Fruit fly (Drosophila melanogaster) whole organism, embryonic: ENCODE measurements around the gene CG14395.

Experiments used
- Bgb ChIP-seq: fragments of 200-800 bp; sonication (Bioruptor generic); IDR thresholded peaks from 2 replicates; pipeline ENCODE4 v1.3.6; 2022; ENCODE audit warnings: missing biosample characterization, missing genetic modification characterization; ENCODE audit not compliant: partially characterized antibody
- BtbVII ChIP-seq: fragments of 200-800 bp; sonication (Bioruptor generic); optimal IDR thresholded peaks from 3 replicates; lab custom pipeline; 2017; ENCODE audit warnings: missing biosample characterization, mild to moderate bottlenecking, missing genetic modification characterization
- CG11456 ChIP-seq: fragments of 200-800 bp; sonication (Bioruptor generic); IDR thresholded peaks from 3 replicates; pipeline ENCODE4 v1.3.6; 2022; ENCODE audit warnings: missing biosample characterization, missing genetic modification characterization
- CG11504 ChIP-seq: fragments of 200-800 bp; sonication (Bioruptor generic); optimal IDR thresholded peaks from 3 replicates; lab custom pipeline; 2019; ENCODE audit warnings: missing biosample characterization, mild to moderate bottlenecking, missing genetic modification characterization, moderate library complexity
- CG11695 ChIP-seq: fragments of 200-800 bp; sonication (Bioruptor generic); IDR thresholded peaks from 3 replicates; pipeline ENCODE4 v1.3.6; 2022; ENCODE audit warnings: missing biosample characterization, missing genetic modification characterization
- CG11723 ChIP-seq: fragments of 200-800 bp; sonication (Bioruptor generic); optimal IDR thresholded peaks from 2 replicates; lab custom pipeline; 2017; ENCODE audit warnings: missing biosample characterization, mild to moderate bottlenecking, missing genetic modification characterization
- CG12299 ChIP-seq: fragments of 200-800 bp; sonication (Bioruptor generic); optimal IDR thresholded peaks from 2 replicates; lab custom pipeline; 2018; ENCODE audit warnings: missing biosample characterization, mild to moderate bottlenecking, missing genetic modification characterization
- CG1233 ChIP-seq: fragments of 200-800 bp; sonication (Bioruptor generic); optimal IDR thresholded peaks from 4 replicates; lab custom pipeline; 2018; ENCODE audit warnings: missing biosample characterization, mild to moderate bottlenecking, missing genetic modification characterization
- CG14050 ChIP-seq: fragments of 200-800 bp; sonication (Bioruptor generic); IDR thresholded peaks from 3 replicates; pipeline ENCODE4 v1.3.6; 2022; ENCODE audit warnings: missing biosample characterization, missing genetic modification characterization
- CG17328 ChIP-seq: fragments of 200-800 bp; sonication (Bioruptor generic); IDR thresholded peaks from 2 replicates; pipeline ENCODE4 v1.3.6; 2022; ENCODE audit warnings: missing biosample characterization, missing genetic modification characterization
- CG17829 ChIP-seq: fragments of 200-800 bp; optimal IDR thresholded peaks from 2 replicates; lab custom pipeline; 2019; ENCODE audit warnings: missing biosample characterization, mild to moderate bottlenecking, missing genetic modification characterization, moderate library complexity
- CG2116 ChIP-seq: fragments of 200-800 bp; sonication (Bioruptor generic); optimal IDR thresholded peaks from 3 replicates; lab custom pipeline; 2018; ENCODE audit warnings: missing biosample characterization, mild to moderate bottlenecking, missing genetic modification characterization
- CG32772 ChIP-seq: fragments of 200-800 bp; sonication (Bioruptor generic); IDR thresholded peaks from 2 replicates; pipeline ENCODE4 v1.3.6; 2022; ENCODE audit warnings: missing biosample characterization, missing genetic modification characterization
- CG34422 ChIP-seq: fragments of 200-800 bp; sonication (Bioruptor generic); IDR thresholded peaks from 3 replicates; pipeline ENCODE4 v1.3.6; 2022; ENCODE audit warnings: missing biosample characterization, missing genetic modification characterization
- CG4282 ChIP-seq: fragments of 200-800 bp; sonication (Bioruptor generic); optimal IDR thresholded peaks from 2 replicates; lab custom pipeline; 2016; ENCODE audit warnings: missing biosample characterization, missing genetic modification characterization
- CG4328 ChIP-seq: fragments of 200-800 bp; sonication (Bioruptor generic); optimal IDR thresholded peaks from 3 replicates; lab custom pipeline; 2017; ENCODE audit warnings: missing biosample characterization, missing genetic modification reagents, missing genetic modification characterization
- CG4854 ChIP-seq: fragments of 200-800 bp; sonication (Bioruptor generic); optimal IDR thresholded peaks from 2 replicates; lab custom pipeline; 2016; ENCODE audit warnings: missing biosample characterization, missing genetic modification characterization, inconsistent platforms
- CG6254 ChIP-seq: fragments of 200-800 bp; sonication (Bioruptor generic); optimal IDR thresholded peaks from 3 replicates; lab custom pipeline; 2017; ENCODE audit warnings: mild to moderate bottlenecking, missing biosample characterization, missing genetic modification reagents, missing genetic modification characterization
- CG7556 ChIP-seq: fragments of 200-800 bp; sonication (Bioruptor generic); optimal IDR thresholded peaks from 2 replicates; lab custom pipeline; 2017; ENCODE audit warnings: missing biosample characterization, mild to moderate bottlenecking, missing genetic modification characterization
- CG7786 ChIP-seq: fragments of 200-800 bp; sonication (Bioruptor generic); optimal IDR thresholded peaks from 2 replicates; lab custom pipeline; 2016; ENCODE audit warnings: missing biosample characterization, missing genetic modification characterization
- CHES-1-like ChIP-seq: fragments of 200-800 bp; sonication (Bioruptor generic); optimal IDR thresholded peaks from 2 replicates; lab custom pipeline; 2016; ENCODE audit warnings: missing biosample characterization, missing genetic modification characterization
- Dip2 ChIP-seq: fragments of 200-800 bp; sonication (Bioruptor generic); IDR thresholded peaks from 2 replicates; pipeline ENCODE4 v1.3.6; 2022; ENCODE audit warnings: missing biosample characterization, missing genetic modification characterization
- E2f1 ChIP-seq: fragments of 200-800 bp; sonication (Bioruptor generic); IDR thresholded peaks from 2 replicates; pipeline ENCODE4 v1.3.6; 2022; ENCODE audit warnings: missing biosample characterization, missing genetic modification characterization
- Fer1 ChIP-seq: fragments of 200-800 bp; sonication (Bioruptor generic); optimal IDR thresholded peaks from 2 replicates; lab custom pipeline; 2017; ENCODE audit warnings: missing biosample characterization, mild to moderate bottlenecking, missing genetic modification characterization
- H2.0 ChIP-seq: fragments of 200-800 bp; sonication (Bioruptor generic); IDR thresholded peaks from 2 replicates; pipeline ENCODE4 v1.3.6; 2022; ENCODE audit warnings: missing biosample characterization, missing genetic modification characterization
- MTF-1 ChIP-seq: fragments of 200-800 bp; sonication (Bioruptor generic); optimal IDR thresholded peaks from 2 replicates; lab custom pipeline; 2018; ENCODE audit warnings: missing biosample characterization, mild to moderate bottlenecking, missing genetic modification characterization, borderline replicate concordance
- NfI ChIP-seq: fragments of 200-800 bp; sonication (Bioruptor generic); optimal IDR thresholded peaks from 3 replicates; lab custom pipeline; 2018; ENCODE audit warnings: missing biosample characterization, mild to moderate bottlenecking, missing genetic modification characterization, moderate library complexity
- Taf1 ChIP-seq: fragments of 200-800 bp; sonication (Bioruptor generic); IDR thresholded peaks from 2 replicates; pipeline ENCODE4 v1.3.6; 2022; ENCODE audit warnings: missing biosample characterization, missing genetic modification characterization
- abd-A ChIP-seq: fragments of 200-800 bp; sonication (Bioruptor generic); optimal IDR thresholded peaks from 3 replicates; lab custom pipeline; 2019; ENCODE audit warnings: missing biosample characterization, mild to moderate bottlenecking, missing genetic modification characterization, moderate library complexity
- amos ChIP-seq: fragments of 200-800 bp; sonication (Bioruptor generic); IDR thresholded peaks from 2 replicates; pipeline ENCODE4 v1.3.6; 2022; ENCODE audit warnings: missing biosample characterization, missing genetic modification characterization; ENCODE audit not compliant: partially characterized antibody
- bcd ChIP-seq: fragments of 200-800 bp; sonication (Bioruptor generic); optimal IDR thresholded peaks from 2 replicates; lab custom pipeline; 2017; ENCODE audit warnings: missing biosample characterization, mild to moderate bottlenecking, missing genetic modification characterization
- caup ChIP-seq: fragments of 200-800 bp; sonication (Bioruptor generic); optimal IDR thresholded peaks from 3 replicates; lab custom pipeline; 2017; ENCODE audit warnings: missing biosample characterization, mild to moderate bottlenecking, missing genetic modification characterization, moderate library complexity; ENCODE audit not compliant: severe bottlenecking
- chm ChIP-seq: fragments of 200-800 bp; sonication (Bioruptor generic); IDR thresholded peaks from 2 replicates; pipeline ENCODE4 v1.3.6; 2022; ENCODE audit warnings: missing biosample characterization, missing genetic modification characterization
- da ChIP-seq: fragments of 200-800 bp; sonication (Bioruptor generic); optimal IDR thresholded peaks from 2 replicates; lab custom pipeline; 2016; ENCODE audit warnings: missing biosample characterization, missing genetic modification characterization
- disco-r ChIP-seq: fragments of 200-800 bp; sonication (Bioruptor generic); optimal IDR thresholded peaks from 2 replicates; lab custom pipeline; 2016; ENCODE audit warnings: missing biosample characterization, missing genetic modification characterization
- emc ChIP-seq: fragments of 200-800 bp; sonication (Bioruptor generic); optimal IDR thresholded peaks from 2 replicates; lab custom pipeline; 2016; ENCODE audit warnings: missing biosample characterization, missing genetic modification characterization
- eve ChIP-seq, 2 experiments: fragments of >200 bp; optimal IDR thresholded peaks; 2 replicates each; lab custom pipeline; 2017; ENCODE audit warnings: missing biosample characterization in 2 of 2, missing genetic modification characterization in 2 of 2
- ewg ChIP-seq: fragments of 200-800 bp; sonication (Bioruptor generic); optimal IDR thresholded peaks from 3 replicates; lab custom pipeline; 2017; ENCODE audit warnings: mild to moderate bottlenecking, missing biosample characterization, missing genetic modification reagents, missing genetic modification characterization
- fd64A ChIP-seq: fragments of 200-800 bp; sonication (Bioruptor generic); optimal IDR thresholded peaks from 3 replicates; lab custom pipeline; 2018; ENCODE audit warnings: missing biosample characterization, mild to moderate bottlenecking, missing genetic modification characterization
- gce ChIP-seq: fragments of 200-800 bp; sonication (Bioruptor generic); IDR thresholded peaks from 3 replicates; pipeline ENCODE4 v1.3.6; 2022; ENCODE audit warnings: missing biosample characterization, missing genetic modification characterization
- hb ChIP-seq: fragments of 200-800 bp; sonication (Bioruptor generic); IDR thresholded peaks from 3 replicates; pipeline ENCODE4 v1.3.6; 2022; ENCODE audit warnings: missing biosample characterization, missing genetic modification characterization; ENCODE audit not compliant: partially characterized antibody
- hth ChIP-seq: fragments of >200 bp; optimal IDR thresholded peaks from 2 replicates; lab custom pipeline; 2017; ENCODE audit warnings: inconsistent platforms
- klu ChIP-seq: fragments of 200-800 bp; sonication (Bioruptor generic); IDR thresholded peaks from 2 replicates; pipeline ENCODE4 v1.3.6; 2022; ENCODE audit warnings: missing biosample characterization, missing genetic modification characterization
- nmo ChIP-seq: fragments of 200-800 bp; sonication (Bioruptor generic); optimal IDR thresholded peaks from 2 replicates; lab custom pipeline; 2018; ENCODE audit warnings: missing biosample characterization, mild to moderate bottlenecking, missing genetic modification characterization, moderate library complexity
- sob ChIP-seq: fragments of 200-800 bp; sonication (Bioruptor generic); IDR thresholded peaks from 2 replicates; pipeline ENCODE4 v1.3.6; 2022; ENCODE audit warnings: missing biosample characterization, missing genetic modification characterization
- trem ChIP-seq: fragments of 200-800 bp; optimal IDR thresholded peaks from 3 replicates; lab custom pipeline; 2019; ENCODE audit warnings: missing biosample characterization, mild to moderate bottlenecking, missing genetic modification characterization, moderate library complexity
- trh ChIP-seq: fragments of 200-800 bp; sonication (Bioruptor generic); optimal IDR thresholded peaks from 2 replicates; lab custom pipeline; 2016; ENCODE audit warnings: missing biosample characterization, missing genetic modification characterization
- wek ChIP-seq: fragments of 200-800 bp; sonication (Bioruptor generic); optimal IDR thresholded peaks from 3 replicates; lab custom pipeline; 2018; ENCODE audit warnings: missing biosample characterization, mild to moderate bottlenecking, missing genetic modification characterization, moderate library complexity
- wor ChIP-seq: fragments of 200-800 bp; sonication (Bioruptor generic); IDR thresholded peaks from 2 replicates; pipeline ENCODE4 v1.3.6; 2022; ENCODE audit warnings: missing biosample characterization, missing genetic modification characterization
- zen ChIP-seq: fragments of 200-800 bp; sonication (Bioruptor generic); optimal IDR thresholded peaks from 3 replicates; lab custom pipeline; 2018; ENCODE audit warnings: missing biosample characterization, mild to moderate bottlenecking, missing genetic modification characterization, moderate library complexity

Gene CG14395

dm6 chr3R:12626674-12627382 lies 35.8 kb upstream of the CG14395 start (continued):
- no peak for TF ChIP-seq bcd (GFP tag; lab: Kevin White, UChicago)
- TF ChIP-seq wor (GFP tag; lab: Robert Waterston, UW), result no peak
- no peak for TF ChIP-seq disco-r (GFP tag; lab: Kevin White, UChicago)
- no peak for TF ChIP-seq BtbVII
- no peak for TF ChIP-seq nmo (GFP tag; lab: Kevin White, UChicago)
- TF ChIP-seq CG1233, result no peak
- no peak for TF ChIP-seq trh (GFP tag; lab: Kevin White, UChicago)
- no peak for TF ChIP-seq emc (GFP tag; lab: Kevin White, UChicago)
- TF ChIP-seq CG17829 (tag; lab: Kevin White, UChicago), result no peak
- TF ChIP-seq da, result no peak
- no peak for TF ChIP-seq CG14050 (GFP tag; lab: Robert Waterston, UW)
- TF ChIP-seq H2.0 (GFP tag; lab: Robert Waterston, UW), result no peak
- TF ChIP-seq caup, result peak; percentile 10
- TF ChIP-seq ewg (GFP tag; lab: Kevin White, UChicago), result no peak
- TF ChIP-seq CG4328 (GFP tag; lab: Kevin White, UChicago), result no peak
- TF ChIP-seq hb (GFP tag; lab: Robert Waterston, UW), result no peak

- peak; percentile 48 for TF ChIP-seq MTF-1 (GFP tag; lab: Kevin White, UChicago)
- peak; percentile 79 for TF ChIP-seq NfI (GFP tag; lab: Kevin White, UChicago)
- TF ChIP-seq Dip2 (GFP tag; lab: Robert Waterston, UW), result no peak
- no peak for TF ChIP-seq CG34422
- no peak for TF ChIP-seq gce
- no peak for TF ChIP-seq CG11723
- TF ChIP-seq CHES-1-like (GFP tag; lab: Kevin White, UChicago), result peak; percentile 88
- peak; percentile 58 for TF ChIP-seq zen (tag; lab: Kevin White, UChicago)
- no peak for TF ChIP-seq amos (GFP tag; lab: Robert Waterston, UW)
- TF ChIP-seq ewg (GFP tag; lab: Kevin White, UChicago), result peak; percentile 46
- peak; percentile 87 for TF ChIP-seq CG7786
- TF ChIP-seq sob (GFP tag; lab: Robert Waterston, UW), result no peak
- no peak for TF ChIP-seq Taf1 (GFP tag; lab: Robert Waterston, UW)
- TF ChIP-seq wek (GFP tag; lab: Kevin White, UChicago), result no peak
- no peak for TF ChIP-seq eve (GFP tag; optimal IDR thresholded peaks at IDR 0.05; lab: Kevin White, UChicago)
- peak; percentile 91 for TF ChIP-seq trem (tag; lab: Kevin White, UChicago)
- TF ChIP-seq CG7556 (GFP tag; lab: Kevin White, UChicago), result no peak
- no peak for TF ChIP-seq E2f1 (GFP tag; lab: Robert Waterston, UW)
- no peak for TF ChIP-seq hth
- TF ChIP-seq CG11504, result no peak
- no peak for TF ChIP-seq chm
- no peak for TF ChIP-seq abd-A (tag; lab: Kevin White, UChicago)
- TF ChIP-seq CG6254 (GFP tag; lab: Kevin White, UChicago), result no peak
- peak; percentile 54 for TF ChIP-seq CG12299 (tag; lab: Kevin White, UChicago)
- no peak for TF ChIP-seq CG11695
- no peak for TF ChIP-seq CG32772
- no peak for TF ChIP-seq Bgb
- TF ChIP-seq CG11456, result no peak
- TF ChIP-seq CG17328 (GFP tag; lab: Robert Waterston, UW), result no peak
- no peak for TF ChIP-seq fd64A (GFP tag; lab: Kevin White, UChicago)
- no peak for TF ChIP-seq klu (GFP tag; lab: Robert Waterston, UW)
- peak; percentile 90 for TF ChIP-seq CG4282
- TF ChIP-seq CG4854, result peak; percentile 38
- TF ChIP-seq CG2116 (GFP tag; lab: Kevin White, UChicago), result peak; percentile 73
- TF ChIP-seq Fer1, result peak; percentile 77
Measured at dm6 chr3R:12627691-12628148, 34.9 kb upstream of the CG14395 start, which contains the start of the genes Vha55 and Snx3. Vha55 (minus strand) TSS chr3R:12627829. Snx3 (plus strand) TSS chr3R:12628031.
